Worm (Caenorhabditis elegans) whole organism, young adult: ENCODE data around the gene srx-80.

Experiments used
- B0019.2 ChIP-seq: fragments of 200-800 bp; sonication (Bioruptor generic); conservative IDR thresholded peaks from 2 replicates; pipeline ENCODE4 v1.3.6; 2022; ENCODE audit warnings: missing genetic modification reagents, missing genetic modification characterization, missing compliant biosample characterization
- B0035.1 ChIP-seq: sonication (generic microtip); optimal IDR thresholded peaks from 2 replicates; lab custom pipeline; 2016; ENCODE audit warnings: missing genetic modification characterization, mild to moderate bottlenecking, missing compliant biosample characterization, missing genotype, missing genetic modification reagents
- C06A6.2 ChIP-seq: fragments of 200-800 bp; sonication (Bioruptor generic); conservative IDR thresholded peaks from 2 replicates; pipeline ENCODE4 v1.3.6; 2022; ENCODE audit warnings: missing genetic modification characterization, missing compliant biosample characterization
- D2030.7 ChIP-seq: fragments of 200-800 bp; sonication (Bioruptor generic); IDR thresholded peaks from 2 replicates; pipeline ENCODE4 v1.3.6; 2022; ENCODE audit warnings: missing genetic modification reagents, missing genetic modification characterization, missing compliant biosample characterization
- F10E7.11 ChIP-seq: sonication (generic microtip); optimal IDR thresholded peaks from 2 replicates; lab custom pipeline; 2017; ENCODE audit warnings: mild to moderate bottlenecking, missing genetic modification characterization, moderate library complexity, missing compliant biosample characterization
- F22D6.2 ChIP-seq: sonication (generic microtip); optimal IDR thresholded peaks from 2 replicates; lab custom pipeline; 2016; ENCODE audit warnings: mild to moderate bottlenecking, missing genetic modification characterization, missing compliant biosample characterization
- F49E8.2 ChIP-seq: sonication (generic microtip); optimal IDR thresholded peaks from 3 replicates; lab custom pipeline; 2017; ENCODE audit warnings: missing genetic modification characterization, mild to moderate bottlenecking, missing compliant biosample characterization, antibody characterized with exemption, moderate library complexity; ENCODE audit not compliant: insufficient read depth
- K12H6.12 ChIP-seq: fragments of 200-800 bp; sonication (Bioruptor generic); optimal IDR thresholded peaks from 2 replicates; lab custom pipeline; 2018; ENCODE audit warnings: mild to moderate bottlenecking, missing genetic modification characterization, missing compliant biosample characterization
- T07F8.4 ChIP-seq: sonication (generic microtip); optimal IDR thresholded peaks from 2 replicates; lab custom pipeline; 2016; ENCODE audit warnings: mild to moderate bottlenecking, missing genetic modification characterization, moderate library complexity, missing compliant biosample characterization
- Y53G8AR.9 ChIP-seq: fragments of 200-800 bp; sonication (Bioruptor generic); conservative IDR thresholded peaks from 2 replicates; pipeline ENCODE4 v1.3.6; 2022; ENCODE audit warnings: missing genetic modification reagents, missing genetic modification characterization, missing compliant biosample characterization
- akir-1 ChIP-seq: fragments of 200-800 bp; sonication (Bioruptor generic); optimal IDR thresholded peaks from 2 replicates; lab custom pipeline; 2018; ENCODE audit warnings: mild to moderate bottlenecking, missing genetic modification characterization, moderate library complexity, missing compliant biosample characterization
- aptf-3 ChIP-seq: fragments of 200-800 bp; sonication (Bioruptor generic); IDR thresholded peaks from 2 replicates; pipeline ENCODE4 v1.3.6; 2022; ENCODE audit warnings: missing genetic modification characterization, missing compliant biosample characterization
- attf-6 ChIP-seq: fragments of 200-800 bp; sonication (Bioruptor generic); IDR thresholded peaks from 2 replicates; pipeline ENCODE4 v1.3.6; 2022; ENCODE audit warnings: missing genetic modification reagents, missing genetic modification characterization, missing compliant biosample characterization
- bed-2 ChIP-seq: fragments of 200-800 bp; sonication (Bioruptor generic); IDR thresholded peaks from 2 replicates; pipeline ENCODE4 v1.3.6; 2022; ENCODE audit warnings: missing genetic modification reagents, missing genetic modification characterization, missing compliant biosample characterization
- cebp-1 ChIP-seq, 2 experiments: fragments of 200-800 bp in 1 of 2; sonication (Bioruptor generic) in 1 of 2; sonication (generic microtip) in 1 of 2; IDR thresholded peaks in 1 of 2; optimal IDR thresholded peaks in 1 of 2; 2 replicates each; pipeline versions ENCODE4 v1.3.6 to Lab custom; 2017 to 2022; ENCODE audit warnings: missing compliant biosample characterization in 2 of 2, missing genetic modification characterization in 2 of 2, mild to moderate bottlenecking in 1 of 2, missing genetic modification reagents in 1 of 2, moderate library complexity in 1 of 2
- cebp-2 ChIP-seq: fragments of 200-800 bp; sonication (Bioruptor generic); IDR thresholded peaks from 2 replicates; pipeline ENCODE4 v1.3.6; 2022; ENCODE audit warnings: missing genetic modification characterization, missing compliant biosample characterization
- ceh-27 ChIP-seq: fragments of 200-800 bp; sonication (Bioruptor generic); optimal IDR thresholded peaks from 2 replicates; lab custom pipeline; 2018; ENCODE audit warnings: mild to moderate bottlenecking, missing genetic modification characterization, moderate library complexity, missing compliant biosample characterization
- ceh-58 ChIP-seq: fragments of 200-800 bp; sonication (Bioruptor generic); IDR thresholded peaks from 2 replicates; pipeline ENCODE4 v1.3.6; 2022; ENCODE audit warnings: missing genetic modification characterization, missing compliant biosample characterization
- chd-7 ChIP-seq: sonication (generic microtip); optimal IDR thresholded peaks from 2 replicates; lab custom pipeline; 2016; ENCODE audit warnings: mild to moderate bottlenecking, missing genetic modification characterization, moderate library complexity, missing compliant biosample characterization
- dpl-1 ChIP-seq: fragments of 150-350 bp; optimal IDR thresholded peaks from 2 replicates; lab custom pipeline; 2014; ENCODE audit warnings: missing biosample characterization, missing genetic modification reagents, missing genetic modification characterization
- efl-1 ChIP-seq: fragments of 150-350 bp; optimal IDR thresholded peaks from 2 replicates; lab custom pipeline; 2014; ENCODE audit warnings: missing biosample characterization, missing genetic modification reagents, missing genetic modification characterization
- egl-44 ChIP-seq: fragments of 200-800 bp; sonication (Bioruptor generic); IDR thresholded peaks from 2 replicates; pipeline ENCODE4 v1.3.6; 2022; ENCODE audit warnings: missing genetic modification reagents, missing genetic modification characterization, missing compliant biosample characterization
- fkh-3 ChIP-seq: sonication (generic microtip); optimal IDR thresholded peaks from 2 replicates; lab custom pipeline; 2016; ENCODE audit warnings: mild to moderate bottlenecking, missing genetic modification characterization, missing compliant biosample characterization
- hmg-1.2 ChIP-seq: fragments of 200-800 bp; sonication (Bioruptor generic); IDR thresholded peaks from 2 replicates; pipeline ENCODE4 v1.3.6; 2022; ENCODE audit warnings: missing genetic modification reagents, missing genetic modification characterization, missing compliant biosample characterization
- hrde-1 ChIP-seq: sonication (generic microtip); optimal IDR thresholded peaks from 2 replicates; lab custom pipeline; 2016; ENCODE audit warnings: missing genetic modification characterization, mild to moderate bottlenecking, missing compliant biosample characterization, moderate library complexity, missing genotype, missing genetic modification reagents, borderline replicate concordance
- lin-35 ChIP-seq, 3 experiments: fragments of 150-350 bp in 2 of 3; sonication (generic microtip) in 1 of 3; optimal IDR thresholded peaks; 2 replicates each; lab custom pipeline; 2014 to 2018; ENCODE audit warnings: missing biosample characterization in 3 of 3, missing genetic modification characterization in 3 of 3, missing genetic modification reagents in 3 of 3
- lin-54 ChIP-seq: fragments of 200-800 bp; sonication (Bioruptor generic); optimal IDR thresholded peaks from 2 replicates; lab custom pipeline; 2018; ENCODE audit warnings: mild to moderate bottlenecking, missing genetic modification characterization, missing compliant biosample characterization
- lir-1 ChIP-seq: fragments of 200-800 bp; sonication (Bioruptor generic); conservative IDR thresholded peaks from 2 replicates; pipeline ENCODE4 v1.3.6; 2022; ENCODE audit warnings: missing genetic modification reagents, missing genetic modification characterization, missing compliant biosample characterization
- lsl-1 ChIP-seq: fragments of 200-800 bp; sonication (Bioruptor generic); optimal IDR thresholded peaks from 2 replicates; lab custom pipeline; 2018; ENCODE audit warnings: mild to moderate bottlenecking, missing genetic modification characterization, moderate library complexity, missing compliant biosample characterization
- mcd-1 ChIP-seq: fragments of 200-800 bp; sonication (Bioruptor generic); IDR thresholded peaks from 2 replicates; pipeline ENCODE4 v1.3.6; 2022; ENCODE audit warnings: missing genetic modification reagents, missing genetic modification characterization, missing compliant biosample characterization
- mxl-1 ChIP-seq: sonication (generic microtip); optimal IDR thresholded peaks from 2 replicates; lab custom pipeline; 2016; ENCODE audit warnings: missing genetic modification characterization, missing compliant biosample characterization
- pha-4 ChIP-seq: fragments of 150-350 bp; sonication (generic microtip); optimal IDR thresholded peaks from 2 replicates; lab custom pipeline; 2014; ENCODE audit warnings: missing biosample characterization, missing genetic modification reagents, missing genetic modification characterization
- sea-2 ChIP-seq: fragments of 200-800 bp; sonication (Bioruptor generic); IDR thresholded peaks from 2 replicates; pipeline ENCODE4 v1.3.6; 2022; ENCODE audit warnings: missing genetic modification characterization, missing compliant biosample characterization
- snpc-1.1 ChIP-seq: sonication (generic microtip); optimal IDR thresholded peaks from 2 replicates; lab custom pipeline; 2017; ENCODE audit warnings: missing genetic modification characterization, mild to moderate bottlenecking, missing compliant biosample characterization, antibody characterized with exemption, moderate library complexity, missing genotype, missing genetic modification reagents; ENCODE audit not compliant: insufficient read depth
- snpc-4 ChIP-seq, 5 experiments: fragments of 150-350 bp in 1 of 5; sonication (generic microtip) in 4 of 5; optimal IDR thresholded peaks; 2 replicates each; lab custom pipeline; 2014 to 2018; ENCODE audit warnings: missing genetic modification characterization in 5 of 5, missing biosample characterization in 3 of 5, antibody characterized with exemption in 2 of 5, mild to moderate bottlenecking in 2 of 5, missing compliant biosample characterization in 2 of 5, missing genotype in 2 of 5, moderate library complexity in 2 of 5, missing genetic modification reagents in 1 of 5
- somi-1 ChIP-seq: fragments of 200-800 bp; sonication (Bioruptor generic); optimal IDR thresholded peaks from 2 replicates; lab custom pipeline; 2018; ENCODE audit warnings: mild to moderate bottlenecking, missing genetic modification characterization, missing compliant biosample characterization
- sptf-2 ChIP-seq: fragments of 200-800 bp; sonication (Bioruptor generic); optimal IDR thresholded peaks from 2 replicates; lab custom pipeline; 2018; ENCODE audit warnings: mild to moderate bottlenecking, missing genetic modification characterization, missing compliant biosample characterization
- tbp1 ChIP-seq: fragments of 200-800 bp; sonication (Bioruptor generic); optimal IDR thresholded peaks from 2 replicates; lab custom pipeline; 2018; ENCODE audit warnings: mild to moderate bottlenecking, missing genetic modification characterization, missing compliant biosample characterization
- zfh-2 ChIP-seq: fragments of 200-800 bp; sonication (Bioruptor generic); conservative IDR thresholded peaks from 2 replicates; pipeline ENCODE4 v1.3.6; 2022; ENCODE audit warnings: missing genetic modification reagents, missing genetic modification characterization, missing compliant biosample characterization
- zim-3 ChIP-seq: sonication (generic microtip); optimal IDR thresholded peaks from 2 replicates; lab custom pipeline; 2017; ENCODE audit warnings: mild to moderate bottlenecking, missing genetic modification characterization, moderate library complexity, missing compliant biosample characterization
- ztf-25 ChIP-seq: fragments of 200-800 bp; sonication (Bioruptor generic); IDR thresholded peaks from 2 replicates; pipeline ENCODE4 v1.3.6; 2022; ENCODE audit warnings: missing genetic modification reagents, missing genetic modification characterization, missing compliant biosample characterization
- ztf-26 ChIP-seq: sonication (generic microtip); optimal IDR thresholded peaks from 2 replicates; lab custom pipeline; 2017; ENCODE audit warnings: missing genetic modification characterization, missing compliant biosample characterization
- ztf-28 ChIP-seq: fragments of 200-800 bp; sonication (Bioruptor generic); IDR thresholded peaks from 2 replicates; pipeline ENCODE4 v1.3.6; 2022; ENCODE audit warnings: missing genetic modification reagents, missing genetic modification characterization, missing compliant biosample characterization

The srx-80 gene

DNA sequence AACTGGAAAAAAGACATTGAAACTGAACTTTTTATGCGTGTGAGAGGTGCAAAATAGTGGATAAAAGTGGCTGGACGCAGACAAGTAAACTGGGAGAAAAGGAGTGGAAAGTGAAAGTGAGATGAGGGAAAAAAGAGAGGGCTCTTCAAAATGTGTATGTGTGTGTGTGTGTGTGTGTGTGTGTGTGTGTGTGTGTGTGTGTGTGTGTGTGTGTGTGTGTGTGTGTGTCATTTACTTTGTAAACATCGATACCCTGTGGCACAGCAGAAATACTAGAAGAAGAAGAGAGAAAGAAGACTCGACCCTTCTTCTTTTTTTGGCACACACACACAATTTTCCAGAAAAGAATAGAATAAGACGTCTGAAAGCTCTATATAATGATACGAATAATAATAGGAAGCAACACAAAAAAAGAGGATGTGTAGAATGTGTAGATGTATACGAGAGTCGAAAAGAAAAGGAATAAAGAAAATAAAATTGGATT is 45.1 kb downstream of the srx-80 start (continued):
- TF ChIP-seq akir-1 (no peak), somi-1 (GFP tag; lab: Kevin White, UChicago) (no peak), bed-2 (GFP tag; lab: Robert Waterston, UW) (no peak), lin-35 (GFP tag; optimal IDR thresholded peaks at IDR 0.05; lab: Kevin White, UChicago) (peak in 1 of 3 experiments; percentile 24), chd-7 (tag; lab: Kevin White, UChicago) (peak; percentile 3), hmg-1.2 (GFP tag; lab: Robert Waterston, UW) (peak; percentile 40; the same call in 1 of the 2 replicates), lin-54 (GFP tag; lab: Kevin White, UChicago) (peak; percentile 18), ceh-27 (GFP tag; lab: Kevin White, UChicago) (peak; percentile 80), cebp-2 (GFP tag; lab: Robert Waterston, UW) (no peak)

DNA sequence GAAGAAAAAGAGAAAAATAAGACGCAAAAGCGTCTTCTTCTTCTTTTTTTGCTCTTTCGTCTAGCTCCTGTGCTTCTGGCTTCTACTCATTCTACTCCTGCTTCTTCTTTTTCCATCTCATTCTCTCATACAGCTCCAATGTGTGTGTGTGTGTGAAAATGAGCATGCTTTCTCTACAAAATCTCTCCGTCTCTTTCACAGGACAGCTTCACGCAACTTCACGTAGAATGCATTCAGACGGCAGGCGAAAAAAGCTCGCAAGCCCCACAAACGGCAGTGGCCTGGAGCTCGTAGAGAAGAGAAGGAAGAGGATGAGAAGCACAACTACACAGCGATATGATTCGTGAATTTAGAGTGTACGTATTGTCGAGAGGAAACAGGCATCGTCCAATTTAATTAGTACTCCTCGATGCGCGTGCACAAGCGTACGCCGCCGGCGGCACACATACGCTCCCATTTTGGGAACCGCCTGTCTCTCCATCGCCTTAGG is 47.8 kb downstream of the srx-80 start:
- peak; percentile 79 for TF ChIP-seq zfh-2 (GFP tag; lab: Robert Waterston, UW)
- no peak for TF ChIP-seq dpl-1 (GFP tag; lab: Kevin White, UChicago)
- TF ChIP-seq lir-1 (GFP tag; lab: Robert Waterston, UW), result no peak
- TF ChIP-seq tbp1 (GFP tag; lab: Kevin White, UChicago), result no peak
- TF ChIP-seq sea-2 (GFP tag; lab: Robert Waterston, UW), result no peak
- 0 out of 2 replicates have a peak, but pooled peaks have one; percentile 22 for TF ChIP-seq mcd-1 (GFP tag; lab: Robert Waterston, UW)
- TF ChIP-seq C06A6.2 (GFP tag; lab: Robert Waterston, UW), result no peak
- no peak for TF ChIP-seq somi-1 (GFP tag; lab: Kevin White, UChicago)
- no peak for TF ChIP-seq B0019.2 (GFP tag; lab: Robert Waterston, UW)
- no peak for TF ChIP-seq B0035.1 (tag; lab: Kevin White, UChicago)
- no peak for TF ChIP-seq mxl-1 (tag; lab: Kevin White, UChicago)
- no peak for TF ChIP-seq ztf-28 (GFP tag; lab: Robert Waterston, UW)
- TF ChIP-seq aptf-3 (GFP tag; lab: Robert Waterston, UW), result no peak
- TF ChIP-seq chd-7 (tag; lab: Kevin White, UChicago), result peak; percentile 4
- peak; percentile 28; the same call in 1 of the 2 replicates for TF ChIP-seq hmg-1.2 (GFP tag; lab: Robert Waterston, UW)
- no peak for TF ChIP-seq F22D6.2 (tag; lab: Kevin White, UChicago)
- TF ChIP-seq ztf-25 (GFP tag; lab: Robert Waterston, UW), result no peak
- no peak for TF ChIP-seq lsl-1
- no peak for TF ChIP-seq egl-44 (GFP tag; lab: Robert Waterston, UW)
- no peak for TF ChIP-seq ceh-58 (GFP tag; lab: Robert Waterston, UW)
- TF ChIP-seq snpc-1.1 (tag; lab: Kevin White, UChicago), result no peak
- no peak for TF ChIP-seq cebp-1 (GFP tag; IDR thresholded peaks at IDR 0.05; lab: Robert Waterston, UW)
- peak; percentile 48 for TF ChIP-seq cebp-1 (tag; optimal IDR thresholded peaks at IDR 0.05; lab: Kevin White, UChicago)
- TF ChIP-seq zim-3 (tag; lab: Kevin White, UChicago), result no peak
- TF ChIP-seq hrde-1, result no peak
- no peak for TF ChIP-seq Y53G8AR.9
- peak; percentile 59 for TF ChIP-seq K12H6.12 (tag; lab: Kevin White, UChicago)
- no peak for TF ChIP-seq fkh-3 (tag; lab: Kevin White, UChicago)
- TF ChIP-seq ztf-26 (tag; lab: Kevin White, UChicago), result no peak

DNA sequence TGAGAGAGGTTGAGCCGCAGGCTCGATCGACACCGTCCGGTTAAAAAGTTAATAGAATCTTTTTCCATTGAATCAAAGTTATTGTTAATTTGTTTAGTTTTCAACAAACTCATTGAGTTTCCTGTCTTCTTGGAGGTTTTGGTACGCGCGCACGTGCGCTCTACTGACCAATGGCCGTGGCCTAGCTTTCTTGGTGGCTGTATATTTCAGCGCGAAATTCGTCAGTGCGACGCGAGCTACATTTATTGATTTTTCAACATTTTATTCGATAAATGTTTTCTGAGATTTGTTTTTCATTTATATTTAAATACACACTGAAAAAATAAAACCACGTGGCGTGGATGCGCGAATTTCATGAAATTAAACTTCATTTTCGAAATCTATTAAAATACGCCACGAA is 50.6 kb downstream of the srx-80 start, which contains the start of gene bir-1:
bir-1 (plus strand) TSS at position 312 of the 400 bp plus-strand sequence.
- TF ChIP-seq efl-1 (GFP tag; lab: Kevin White, UChicago) (peak; percentile 75), F10E7.11 (tag; lab: Kevin White, UChicago) (no peak), attf-6 (no peak), fkh-3 (tag; lab: Kevin White, UChicago) (no peak), pha-4 (tag; lab: Kevin White, UChicago) (no peak), Y53G8AR.9 (no peak), D2030.7 (peak; percentile 66), sptf-2 (GFP tag; lab: Kevin White, UChicago) (no peak), snpc-1.1 (tag; lab: Kevin White, UChicago) (no peak), T07F8.4 (tag; lab: Kevin White, UChicago) (no peak), snpc-4 (GFP tag; optimal IDR thresholded peaks at IDR 0.05; lab: Kevin White, UChicago) (no peak), snpc-4 (tag; optimal IDR thresholded peaks at IDR 0.05; lab: Kevin White, UChicago) (peak in 2 of 4 experiments; percentile 37 to 58), dpl-1 (GFP tag; lab: Kevin White, UChicago) (peak; percentile 25), F49E8.2 (tag; lab: Kevin White, UChicago) (no peak)
